Fruit fly (Drosophila melanogaster) whole organism, embryonic: ENCODE measurements around the gene CG8568.

ENCODE experiments used
- ATbp ChIP-seq: fragments of 200-800 bp; sonication (Bioruptor generic); optimal IDR thresholded peaks from 2 replicates; lab custom pipeline; 2017; ENCODE audit warnings: missing biosample characterization, mild to moderate bottlenecking, missing genetic modification characterization, missing genetic modification reagents
- Abd-B ChIP-seq: fragments of 200-800 bp; sonication (Bioruptor generic); optimal IDR thresholded peaks from 2 replicates; lab custom pipeline; 2018; ENCODE audit warnings: missing biosample characterization, mild to moderate bottlenecking, missing genetic modification characterization, moderate library complexity
- Ada2b ChIP-seq: fragments of 200-800 bp; sonication (Bioruptor generic); IDR thresholded peaks from 2 replicates; pipeline ENCODE4 v1.3.6; 2022; ENCODE audit warnings: missing biosample characterization, missing genetic modification characterization
- BtbVII ChIP-seq: fragments of 200-800 bp; sonication (Bioruptor generic); optimal IDR thresholded peaks from 3 replicates; lab custom pipeline; 2017; ENCODE audit warnings: missing biosample characterization, mild to moderate bottlenecking, missing genetic modification characterization
- CG10462 ChIP-seq: fragments of 200-800 bp; sonication (Bioruptor generic); optimal IDR thresholded peaks from 2 replicates; lab custom pipeline; 2016; ENCODE audit warnings: missing biosample characterization, missing genetic modification characterization
- CG11093 ChIP-seq: fragments of 200-800 bp; sonication (Bioruptor generic); IDR thresholded peaks from 3 replicates; pipeline ENCODE4 v1.3.6; 2022; ENCODE audit warnings: missing biosample characterization, missing genetic modification characterization
- CG11504 ChIP-seq: fragments of 200-800 bp; sonication (Bioruptor generic); optimal IDR thresholded peaks from 3 replicates; lab custom pipeline; 2019; ENCODE audit warnings: missing biosample characterization, mild to moderate bottlenecking, missing genetic modification characterization, moderate library complexity
- CG12391 ChIP-seq: fragments of 200-800 bp; sonication (Bioruptor generic); optimal IDR thresholded peaks from 3 replicates; lab custom pipeline; 2018; ENCODE audit warnings: missing biosample characterization, mild to moderate bottlenecking, missing genetic modification characterization, moderate library complexity
- CG14050 ChIP-seq: fragments of 200-800 bp; sonication (Bioruptor generic); IDR thresholded peaks from 3 replicates; pipeline ENCODE4 v1.3.6; 2022; ENCODE audit warnings: missing biosample characterization, missing genetic modification characterization
- CG15073 ChIP-seq: fragments of 200-800 bp; sonication (Bioruptor generic); optimal IDR thresholded peaks from 2 replicates; lab custom pipeline; 2016; ENCODE audit warnings: missing biosample characterization, missing genetic modification characterization
- CG15269 ChIP-seq: fragments of 200-800 bp; sonication (Bioruptor generic); optimal IDR thresholded peaks from 2 replicates; lab custom pipeline; 2018; ENCODE audit warnings: missing biosample characterization, mild to moderate bottlenecking, missing genetic modification characterization, moderate library complexity
- CG16863 ChIP-seq: fragments of 200-800 bp; sonication (Bioruptor generic); optimal IDR thresholded peaks from 3 replicates; lab custom pipeline; 2016; ENCODE audit warnings: missing biosample characterization, missing genetic modification characterization
- CG3163 ChIP-seq: fragments of 200-800 bp; sonication (Bioruptor generic); optimal IDR thresholded peaks from 3 replicates; lab custom pipeline; 2016; ENCODE audit warnings: missing biosample characterization, missing genetic modification characterization
- CG32532 ChIP-seq: fragments of 200-800 bp; sonication (Bioruptor generic); IDR thresholded peaks from 2 replicates; pipeline ENCODE4 v1.3.6; 2022; ENCODE audit warnings: missing biosample characterization, missing genetic modification characterization
- CG3838 ChIP-seq: fragments of 200-800 bp; sonication (Bioruptor generic); optimal IDR thresholded peaks from 3 replicates; lab custom pipeline; 2016; ENCODE audit warnings: missing biosample characterization, missing genetic modification characterization
- CG4730 ChIP-seq: fragments of 200-800 bp; sonication (Bioruptor generic); IDR thresholded peaks from 2 replicates; pipeline ENCODE4 v1.3.6; 2022; ENCODE audit warnings: missing biosample characterization, missing genetic modification characterization
- CG5245 ChIP-seq: fragments of 200-800 bp; sonication (Bioruptor generic); optimal IDR thresholded peaks from 3 replicates; lab custom pipeline; 2016; ENCODE audit warnings: missing biosample characterization, missing genetic modification characterization
- CG7987 ChIP-seq: fragments of 200-800 bp; sonication (Bioruptor generic); optimal IDR thresholded peaks from 2 replicates; lab custom pipeline; 2018; ENCODE audit warnings: missing biosample characterization, mild to moderate bottlenecking, missing genetic modification characterization, moderate library complexity
- CTCF ChIP-seq: fragments of 200-800 bp; sonication (Bioruptor generic); optimal IDR thresholded peaks from 2 replicates; lab custom pipeline; 2017; ENCODE audit warnings: missing biosample characterization, mild to moderate bottlenecking, missing genetic modification characterization, moderate library complexity
- Dll ChIP-seq: fragments of 200-800 bp; sonication (Bioruptor generic); IDR thresholded peaks from 4 replicates; pipeline ENCODE4 v1.3.6; 2022; ENCODE audit warnings: missing biosample characterization, missing genetic modification characterization; ENCODE audit not compliant: partially characterized antibody
- Drgx ChIP-seq: fragments of 200-800 bp; sonication (Bioruptor generic); IDR thresholded peaks from 2 replicates; pipeline ENCODE4 v1.3.6; 2022; ENCODE audit warnings: missing biosample characterization, missing genetic modification characterization
- GATAe ChIP-seq: fragments of 200-800 bp; sonication (Bioruptor generic); conservative IDR thresholded peaks from 2 replicates; pipeline ENCODE4 v1.3.6; 2022; ENCODE audit warnings: missing biosample characterization, missing genetic modification characterization
- Hr3 ChIP-seq: fragments of 200-800 bp; sonication (Bioruptor generic); optimal IDR thresholded peaks from 3 replicates; lab custom pipeline; 2016; ENCODE audit warnings: missing biosample characterization, missing genetic modification characterization
- Lpt ChIP-seq: fragments of >200 bp; optimal IDR thresholded peaks from 2 replicates; lab custom pipeline; 2018; ENCODE audit warnings: missing biosample characterization, missing genetic modification characterization
- Rfx ChIP-seq: fragments of 200-800 bp; sonication (Bioruptor generic); IDR thresholded peaks from 2 replicates; pipeline ENCODE4 v1.3.6; 2022; ENCODE audit warnings: missing biosample characterization, missing genetic modification characterization
- Rx ChIP-seq: fragments of 200-800 bp; sonication (Bioruptor generic); IDR thresholded peaks from 2 replicates; pipeline ENCODE4 v1.3.6; 2022; ENCODE audit warnings: missing biosample characterization, missing genetic modification characterization
- Side ChIP-seq: fragments of 200-800 bp; sonication (Bioruptor generic); optimal IDR thresholded peaks from 2 replicates; lab custom pipeline; 2016; ENCODE audit warnings: missing biosample characterization, missing genetic modification characterization
- Sox102F ChIP-seq: fragments of 200-800 bp; sonication (Bioruptor generic); optimal IDR thresholded peaks from 2 replicates; lab custom pipeline; 2018; ENCODE audit warnings: missing biosample characterization, mild to moderate bottlenecking, missing genetic modification characterization, moderate library complexity
- ash1 ChIP-seq: fragments of 200-800 bp; sonication (Bioruptor generic); optimal IDR thresholded peaks from 2 replicates; lab custom pipeline; 2018; ENCODE audit warnings: missing biosample characterization, mild to moderate bottlenecking, missing genetic modification characterization
- ato ChIP-seq: fragments of 200-800 bp; sonication (Bioruptor generic); IDR thresholded peaks from 2 replicates; pipeline ENCODE4 v1.3.6; 2022; ENCODE audit warnings: missing biosample characterization, missing genetic modification characterization; ENCODE audit not compliant: partially characterized antibody
- az2 ChIP-seq: fragments of 200-800 bp; sonication (Bioruptor generic); optimal IDR thresholded peaks from 3 replicates; lab custom pipeline; 2016; ENCODE audit warnings: missing biosample characterization, missing genetic modification characterization
- cad ChIP-seq: fragments of >200 bp; optimal IDR thresholded peaks from 2 replicates; lab custom pipeline; 2017; ENCODE audit warnings: missing biosample characterization, missing genetic modification characterization
- cg ChIP-seq: fragments of 200-800 bp; sonication (Bioruptor generic); optimal IDR thresholded peaks from 3 replicates; lab custom pipeline; 2019; ENCODE audit warnings: missing biosample characterization, mild to moderate bottlenecking, missing genetic modification characterization, moderate library complexity
- chm ChIP-seq: fragments of 200-800 bp; sonication (Bioruptor generic); IDR thresholded peaks from 2 replicates; pipeline ENCODE4 v1.3.6; 2022; ENCODE audit warnings: missing biosample characterization, missing genetic modification characterization
- danr ChIP-seq: fragments of 200-800 bp; sonication (Bioruptor generic); IDR thresholded peaks from 2 replicates; pipeline ENCODE4 v1.3.6; 2022; ENCODE audit warnings: missing biosample characterization, missing genetic modification characterization
- fd102C ChIP-seq: fragments of 200-800 bp; sonication (Bioruptor generic); optimal IDR thresholded peaks from 2 replicates; lab custom pipeline; 2018; ENCODE audit warnings: missing biosample characterization, mild to moderate bottlenecking, missing genetic modification characterization, moderate library complexity
- ftz-f1 ChIP-seq: fragments of 200-800 bp; sonication (Bioruptor generic); optimal IDR thresholded peaks from 2 replicates; lab custom pipeline; 2016; ENCODE audit warnings: missing biosample characterization, missing genetic modification characterization
- her ChIP-seq: fragments of 200-800 bp; sonication (Bioruptor generic); optimal IDR thresholded peaks from 2 replicates; lab custom pipeline; 2016; ENCODE audit warnings: missing biosample characterization, missing genetic modification characterization
- kah ChIP-seq: fragments of 200-800 bp; sonication (Bioruptor generic); optimal IDR thresholded peaks from 2 replicates; lab custom pipeline; 2018; ENCODE audit warnings: missing biosample characterization, mild to moderate bottlenecking, missing genetic modification characterization
- kni ChIP-seq: fragments of 200-800 bp; sonication (Bioruptor generic); optimal IDR thresholded peaks from 3 replicates; lab custom pipeline; 2017; ENCODE audit warnings: mild to moderate bottlenecking, missing biosample characterization, missing genetic modification reagents, missing genetic modification characterization
- knrl ChIP-seq: fragments of 200-800 bp; sonication (Bioruptor generic); IDR thresholded peaks from 3 replicates; pipeline ENCODE4 v1.3.6; 2022; ENCODE audit warnings: missing biosample characterization, missing genetic modification characterization; ENCODE audit not compliant: partially characterized antibody
- lab ChIP-seq: fragments of 200-800 bp; sonication (Bioruptor generic); optimal IDR thresholded peaks from 3 replicates; lab custom pipeline; 2017; ENCODE audit warnings: missing biosample characterization, missing genetic modification characterization, mild to moderate bottlenecking, moderate library complexity, missing genetic modification reagents
- pnt ChIP-seq: fragments of 200-800 bp; sonication (Bioruptor generic); optimal IDR thresholded peaks from 3 replicates; lab custom pipeline; 2016; ENCODE audit warnings: missing biosample characterization, missing genetic modification characterization
- pzg ChIP-seq: fragments of 200-800 bp; sonication (Bioruptor generic); optimal IDR thresholded peaks from 3 replicates; lab custom pipeline; 2018; ENCODE audit warnings: missing biosample characterization, mild to moderate bottlenecking, missing genetic modification characterization, moderate library complexity
- sc ChIP-seq, 3 experiments: fragments of >200 bp in 2 of 3; fragments of 200-800 bp in 1 of 3; sonication (Bioruptor generic) in 1 of 3; optimal IDR thresholded peaks; 2 replicates in 2 of 3; 3 replicates in 1 of 3; lab custom pipeline; 2017; ENCODE audit warnings: mild to moderate bottlenecking in 1 of 3, missing biosample characterization in 1 of 3, missing genetic modification characterization in 1 of 3, missing genetic modification reagents in 1 of 3
- sens-2 ChIP-seq: fragments of 200-800 bp; sonication (Bioruptor generic); IDR thresholded peaks from 2 replicates; pipeline ENCODE4 v1.3.6; 2022; ENCODE audit warnings: missing biosample characterization, missing genetic modification characterization
- sisA ChIP-seq: fragments of 200-800 bp; sonication (Bioruptor generic); IDR thresholded peaks from 2 replicates; pipeline ENCODE4 v1.3.6; 2022; ENCODE audit warnings: missing biosample characterization, missing genetic modification characterization
- sr ChIP-seq: fragments of 200-800 bp; sonication (Bioruptor generic); IDR thresholded peaks from 3 replicates; pipeline ENCODE4 v1.3.6; 2022; ENCODE audit warnings: missing biosample characterization, missing genetic modification characterization
- ttk ChIP-seq: fragments of 200-800 bp; sonication (Bioruptor generic); IDR thresholded peaks from 2 replicates; pipeline ENCODE4 v2.1.2; 2022; ENCODE audit warnings: missing biosample characterization, missing genetic modification characterization
- unpg ChIP-seq: fragments of 200-800 bp; sonication (Bioruptor generic); optimal IDR thresholded peaks from 3 replicates; lab custom pipeline; 2018; ENCODE audit warnings: missing biosample characterization, mild to moderate bottlenecking, missing genetic modification characterization, moderate library complexity
- wor ChIP-seq: fragments of 200-800 bp; sonication (Bioruptor generic); IDR thresholded peaks from 2 replicates; pipeline ENCODE4 v1.3.6; 2022; ENCODE audit warnings: missing biosample characterization, missing genetic modification characterization

CG8568 gene

dm6 chrX:17482808-17483207 is 30.5 kb upstream of the CG8568 start (continued):
- TF ChIP-seq CG10462 (GFP tag; lab: Kevin White, UChicago) (no peak), CG7987 (GFP tag; lab: Kevin White, UChicago) (no peak), her (GFP tag; lab: Kevin White, UChicago) (no peak), CG5245 (GFP tag; lab: Kevin White, UChicago) (no peak), CG3163 (GFP tag; lab: Kevin White, UChicago) (no peak), Rfx (peak; percentile 38; the same call in 1 of the 2 replicates), chm (GFP tag; lab: Robert Waterston, UW) (0 out of 2 replicates have a peak, but pooled peaks have one; percentile 12), kah (GFP tag; lab: Kevin White, UChicago) (no peak), Side (GFP tag; lab: Kevin White, UChicago) (no peak), Dll (GFP tag; lab: Robert Waterston, UW) (no peak), CTCF (GFP tag; lab: Kevin White, UChicago) (no peak), pnt (no peak), sc (optimal IDR thresholded peaks at IDR 0.05; lab: Kevin White, UChicago) (no peak), sc (GFP tag; optimal IDR thresholded peaks at IDR 0.05; lab: Kevin White, UChicago) (no peak), sens-2 (GFP tag; lab: Robert Waterston, UW) (0 out of 2 replicates have a peak, but pooled peaks have one; percentile 28), knrl (GFP tag; lab: Robert Waterston, UW) (no peak), Lpt (GFP tag; lab: Kevin White, UChicago) (no peak), lab (GFP tag; lab: Kevin White, UChicago) (peak; percentile 30), Rx (GFP tag; lab: Robert Waterston, UW) (no peak), CG4730 (GFP tag; lab: Robert Waterston, UW) (peak; percentile 41; the same call in 1 of the 2 replicates), BtbVII (no peak), Hr3 (GFP tag; lab: Kevin White, UChicago) (no peak), Sox102F (GFP tag; lab: Kevin White, UChicago) (peak; percentile 58), CG14050 (GFP tag; lab: Robert Waterston, UW) (peak; percentile 44; the same call in 1 of the 3 replicates), unpg (no peak), CG32532 (GFP tag; lab: Robert Waterston, UW) (0 out of 2 replicates have a peak, but pooled peaks have one; percentile 16), cad (no peak), CG11093 (no peak), pzg (GFP tag; lab: Kevin White, UChicago) (no peak), cg (GFP tag; lab: Kevin White, UChicago) (no peak), CG15073 (GFP tag; lab: Kevin White, UChicago) (no peak), CG15269 (peak; percentile 63), Abd-B (GFP tag; lab: Kevin White, UChicago) (no peak), GATAe (GFP tag; lab: Robert Waterston, UW) (no peak), CG11504 (tag; lab: Kevin White, UChicago) (peak; percentile 62), Ada2b (GFP tag; lab: Robert Waterston, UW) (0 out of 2 replicates have a peak, but pooled peaks have one; percentile 6), az2 (GFP tag; lab: Kevin White, UChicago) (no peak), ttk (no peak), ATbp (GFP tag; lab: Kevin White, UChicago) (peak; percentile 1), CG12391 (tag; lab: Kevin White, UChicago) (peak; percentile 15), ftz-f1 (GFP tag; lab: Kevin White, UChicago) (no peak), Drgx (no peak; the same call in 1 of the 2 replicates), fd102C (GFP tag; lab: Kevin White, UChicago) (no peak), ash1 (no peak), kni (GFP tag; lab: Kevin White, UChicago) (no peak), CG16863 (no peak), CG3838 (GFP tag; lab: Kevin White, UChicago) (no peak), sr (GFP tag; lab: Robert Waterston, UW) (peak; percentile 12; the same call in 1 of the 3 replicates), sisA (GFP tag; lab: Robert Waterston, UW) (0 out of 2 replicates have a peak, but pooled peaks have one; percentile 11), wor (GFP tag; lab: Robert Waterston, UW) (no peak), ato (GFP tag; lab: Robert Waterston, UW) (no peak), danr (GFP tag; lab: Robert Waterston, UW) (peak; percentile 29; the same call in 1 of the 2 replicates)
